Fruit fly (Drosophila melanogaster): Measurements from ENCODE around the gene CG13073.

Gene CG13073

DNA sequence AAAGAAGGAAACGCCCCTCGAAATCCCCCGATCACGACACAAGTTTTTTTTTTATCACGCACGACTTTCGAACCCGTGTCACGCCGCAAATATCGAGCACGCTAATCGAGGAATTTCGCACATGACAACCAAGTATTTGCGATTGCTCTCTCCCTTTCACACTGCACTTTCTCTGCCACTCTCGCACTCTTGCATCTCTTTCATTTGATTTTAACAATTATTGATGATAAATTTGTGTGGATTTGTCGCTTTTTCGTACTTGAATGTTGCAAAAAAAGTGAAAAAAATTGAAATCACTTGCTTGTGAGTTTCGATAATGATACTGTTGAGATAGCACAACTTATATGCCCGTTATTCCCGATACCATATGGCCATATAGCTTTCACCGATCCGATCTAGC is at the start of gene CG13073:
Gene CG13073 (minus strand): TSS at position 101 of the 400 bp plus-strand sequence.
- TF ChIP-seq rn (GFP tag; IDR thresholded peaks at IDR 0.05), result no peak
- TF ChIP-seq CG12605 (GFP tag; IDR thresholded peaks at IDR 0.05), result no peak
- TF ChIP-seq CG10348 (GFP tag; IDR thresholded peaks at IDR 0.05), result no peak
- TF ChIP-seq Snoo (tag; optimal IDR thresholded peaks at IDR 0.05), result no peak
- TF ChIP-seq EcR (GFP tag; optimal IDR thresholded peaks at IDR 0.05), result no peak
- TF ChIP-seq CG4496 (GFP tag; IDR thresholded peaks at IDR 0.05), result no peak; the same call in 2 of the 3 replicates
- no peak for TF ChIP-seq CG32121 (GFP tag; IDR thresholded peaks at IDR 0.05)
- TF ChIP-seq gl (tag; optimal IDR thresholded peaks at IDR 0.05), result no peak
- TF ChIP-seq CG14655 (GFP tag; optimal IDR thresholded peaks at IDR 0.05), result no peak
- TF ChIP-seq CG34367 (tag; optimal IDR thresholded peaks at IDR 0.05), result no peak
- TF ChIP-seq Ets98B (GFP tag; IDR thresholded peaks at IDR 0.05), result no peak

dm6 chr3L:16265000-16265399 is 47.9 kb upstream of the CG13073 start, which contains the start of the genes CG13051 and CG13069:
Gene CG13051, minus strand, starts transcription at chr3L:16265100.
Gene CG13069, plus strand, starts transcription at chr3L:16265385.
- TF ChIP-seq Pif1B (GFP tag; optimal IDR thresholded peaks at IDR 0.05) (no peak), CG9948 (tag; optimal IDR thresholded peaks at IDR 0.05) (no peak), CG12605 (GFP tag; IDR thresholded peaks at IDR 0.05) (no peak), gl (tag; optimal IDR thresholded peaks at IDR 0.05) (no peak), CG15710 (tag; optimal IDR thresholded peaks at IDR 0.05) (no peak), rn (GFP tag; IDR thresholded peaks at IDR 0.05) (no peak), fd96Ca (GFP tag; IDR thresholded peaks at IDR 0.05) (no peak), CG8159 (tag; optimal IDR thresholded peaks at IDR 0.05) (no peak)

dm6 chr3L:16263043-16263442 is 45.9 kb upstream of the CG13073 start, which contains the start of gene CG13070:
Gene CG13070, plus strand, starts transcription at chr3L:16263343.
- TF ChIP-seq D1 (tag; optimal IDR thresholded peaks at IDR 0.05), result no peak
- TF ChIP-seq EcR (GFP tag; optimal IDR thresholded peaks at IDR 0.05), result no peak
- no peak for TF ChIP-seq CG10348 (GFP tag; IDR thresholded peaks at IDR 0.05)
- no peak for TF ChIP-seq CG8159 (tag; optimal IDR thresholded peaks at IDR 0.05)
- TF ChIP-seq CG13204 (GFP tag; optimal IDR thresholded peaks at IDR 0.05), result no peak
- no peak for TF ChIP-seq fd96Ca (GFP tag; IDR thresholded peaks at IDR 0.05)

- TF ChIP-seq fd96Ca (GFP tag; IDR thresholded peaks at IDR 0.05) (no peak), CG14655 (GFP tag; optimal IDR thresholded peaks at IDR 0.05) (no peak), CG34367 (tag; optimal IDR thresholded peaks at IDR 0.05) (no peak), CG32121 (GFP tag; IDR thresholded peaks at IDR 0.05) (no peak), CG4496 (GFP tag; IDR thresholded peaks at IDR 0.05) (no peak), gl (tag; optimal IDR thresholded peaks at IDR 0.05) (no peak), Pif1B (GFP tag; optimal IDR thresholded peaks at IDR 0.05) (no peak), D1 (tag; optimal IDR thresholded peaks at IDR 0.05) (no peak), CG10348 (GFP tag; IDR thresholded peaks at IDR 0.05) (no peak)
These were observed 45.3 kb upstream of the CG13073 start, which contains the start of gene CG13071 for dm6 chr3L:16262440-16262839. Gene CG13071, plus strand, starts transcription at chr3L:16262740.

- TF ChIP-seq EcR (GFP tag; optimal IDR thresholded peaks at IDR 0.05), result peak; percentile 15
- no peak for TF ChIP-seq CG4496 (GFP tag; IDR thresholded peaks at IDR 0.05)
- TF ChIP-seq Ets98B (GFP tag; IDR thresholded peaks at IDR 0.05), result no peak
- no peak for TF ChIP-seq Snoo (tag; optimal IDR thresholded peaks at IDR 0.05)
- no peak for TF ChIP-seq rn (GFP tag; IDR thresholded peaks at IDR 0.05)
- TF ChIP-seq D1 (tag; optimal IDR thresholded peaks at IDR 0.05), result no peak
These were observed 44.4 kb upstream of the CG13073 start, which contains the start of gene CG34247 for dm6 chr3L:16261505-16261904. Gene CG34247, minus strand, starts transcription at chr3L:16261605.

dm6 chr3L:16259552-16259951 is 42.4 kb upstream of the CG13073 start, which contains the start of gene CG13053:
Gene CG13053, minus strand, starts transcription at chr3L:16259722.
- TF ChIP-seq CG15710 (tag; optimal IDR thresholded peaks at IDR 0.05) (peak; percentile 76), CG8301 (tag; optimal IDR thresholded peaks at IDR 0.05) (no peak), CG17806 (tag; optimal IDR thresholded peaks at IDR 0.05) (peak; percentile 84), Snoo (tag; optimal IDR thresholded peaks at IDR 0.05) (no peak), gl (tag; optimal IDR thresholded peaks at IDR 0.05) (peak; percentile 41), CG34367 (tag; optimal IDR thresholded peaks at IDR 0.05) (peak; percentile 70), CG14655 (GFP tag; optimal IDR thresholded peaks at IDR 0.05) (peak; percentile 57), D1 (tag; optimal IDR thresholded peaks at IDR 0.05) (peak; percentile 5), CG12605 (GFP tag; IDR thresholded peaks at IDR 0.05) (no peak), CG4496 (GFP tag; IDR thresholded peaks at IDR 0.05) (no peak), EcR (GFP tag; optimal IDR thresholded peaks at IDR 0.05) (peak; percentile 82), CG9948 (tag; optimal IDR thresholded peaks at IDR 0.05) (peak; percentile 79), Pif1B (GFP tag; optimal IDR thresholded peaks at IDR 0.05) (peak; percentile 50), CG10348 (GFP tag; IDR thresholded peaks at IDR 0.05) (no peak), CG13204 (GFP tag; optimal IDR thresholded peaks at IDR 0.05) (peak; percentile 31), CG8159 (tag; optimal IDR thresholded peaks at IDR 0.05) (peak; percentile 82), rn (GFP tag; IDR thresholded peaks at IDR 0.05) (no peak), Ets98B (GFP tag; IDR thresholded peaks at IDR 0.05) (no peak), fd96Ca (GFP tag; IDR thresholded peaks at IDR 0.05) (no peak), CG32121 (GFP tag; IDR thresholded peaks at IDR 0.05) (no peak), Pif1A (GFP tag; optimal IDR thresholded peaks at IDR 0.05) (peak; percentile 27)

dm6 chr3L:16257118-16257627 is 40.1 kb upstream of the CG13073 start, which contains the start of gene CG13054:
Gene CG13054, minus strand, starts transcription at chr3L:16257191.
- TF ChIP-seq CG17806 (tag; optimal IDR thresholded peaks at IDR 0.05) (no peak), CG4496 (GFP tag; IDR thresholded peaks at IDR 0.05) (0 out of 3 replicates have a peak, but pooled peaks have one; percentile 48), rn (GFP tag; IDR thresholded peaks at IDR 0.05) (no peak), CG13204 (GFP tag; optimal IDR thresholded peaks at IDR 0.05) (no peak), D1 (tag; optimal IDR thresholded peaks at IDR 0.05) (no peak), CG12605 (GFP tag; IDR thresholded peaks at IDR 0.05) (peak; percentile 65; the same call in 1 of the 2 replicates), CG10348 (GFP tag; IDR thresholded peaks at IDR 0.05) (no peak)
